Worm (Caenorhabditis elegans): Measurements from ENCODE around the gene F59E12.15.

The F59E12.15 gene

DNA sequence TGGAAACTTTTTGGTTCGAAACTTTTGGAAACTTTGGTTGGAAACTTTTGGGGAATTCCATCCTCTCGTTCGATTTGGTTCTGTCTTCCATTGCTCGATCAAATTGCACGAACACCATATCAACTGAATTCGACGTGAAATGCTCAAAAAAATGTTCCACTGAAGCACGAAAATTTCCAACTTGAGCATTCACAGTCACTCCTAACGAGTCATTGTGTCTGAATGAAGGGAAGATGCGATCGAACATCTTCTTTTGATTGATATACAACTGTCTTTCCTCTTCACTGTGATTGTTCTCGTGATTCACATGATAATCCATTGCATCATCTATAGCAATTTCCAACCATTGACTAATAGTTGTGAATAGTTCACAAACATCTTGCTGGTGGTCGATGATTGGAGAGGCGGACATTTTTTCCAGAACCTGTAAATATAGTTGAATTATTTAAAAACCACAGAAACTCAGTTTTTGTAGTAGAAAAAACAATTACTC is at the start of gene F59E12.15:
Gene F59E12.15 (minus strand): TSS at position 51 of the 493 bp plus-strand sequence.
- TF ChIP-seq ceh-39 (tag; optimal IDR thresholded peaks at IDR 0.05) (no peak), flh-1 (GFP tag; optimal IDR thresholded peaks at IDR 0.05) (no peak)

DNA sequence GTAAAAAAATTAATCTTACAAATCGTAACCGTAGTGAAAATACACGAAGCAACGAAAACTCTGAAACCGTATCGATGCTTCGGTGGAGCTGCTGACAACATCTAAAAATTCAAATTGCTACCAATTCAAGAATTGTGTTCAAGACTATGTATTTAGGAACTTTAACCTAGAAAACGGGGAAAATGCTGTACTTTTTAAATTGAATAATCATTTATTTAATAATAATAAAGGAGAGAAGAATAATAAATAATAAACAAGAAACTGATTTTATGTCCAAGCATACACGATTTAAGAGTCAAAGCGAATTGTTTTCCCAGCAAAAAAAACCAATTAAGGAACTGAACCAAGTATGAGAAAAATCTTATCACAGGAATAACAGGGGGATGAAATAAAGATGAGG is 41.4 kb upstream of the F59E12.15 start, which contains the start of gene C25H3.17:
Gene C25H3.17 (minus strand): TSS at position 101 of the 400 bp plus-strand sequence.
- TF ChIP-seq sem-2 (GFP tag; optimal IDR thresholded peaks at IDR 0.05), result no peak
- no peak for TF ChIP-seq bed-3 (GFP tag; optimal IDR thresholded peaks at IDR 0.05)
- TF ChIP-seq nhr-237 (tag; optimal IDR thresholded peaks at IDR 0.05), result no peak
- no peak for TF ChIP-seq lin-13 (tag; optimal IDR thresholded peaks at IDR 0.05)
- TF ChIP-seq elt-3 (tag; optimal IDR thresholded peaks at IDR 0.05), result no peak

DNA sequence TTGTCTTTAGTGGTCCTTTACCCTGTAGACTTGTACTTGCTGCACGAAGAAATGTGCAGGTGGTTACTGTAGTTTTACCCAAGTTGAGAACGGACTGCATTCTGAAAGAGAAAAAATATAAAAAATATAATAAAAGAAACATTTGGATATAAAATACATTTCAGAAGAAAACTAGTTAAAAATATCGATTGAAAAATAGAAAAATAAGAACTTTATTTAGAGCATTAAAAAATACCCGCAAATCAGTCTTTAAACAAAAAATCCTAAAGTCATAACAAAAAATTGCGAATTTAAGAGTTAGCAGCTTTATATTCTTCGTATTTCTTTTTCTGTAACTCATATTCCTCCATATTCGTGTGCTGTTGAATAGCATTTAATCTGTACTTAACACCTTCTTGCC is 40.7 kb upstream of the F59E12.15 start, which contains the start of gene C25H3.7:
Gene C25H3.7 (minus strand): TSS at position 101 of the 400 bp plus-strand sequence.
- TF ChIP-seq ces-1 (GFP tag; optimal IDR thresholded peaks at IDR 0.05), result no peak
- no peak for TF ChIP-seq ham-2 (GFP tag; optimal IDR thresholded peaks at IDR 0.05)
- TF ChIP-seq snpc-4 (tag; optimal IDR thresholded peaks at IDR 0.05), result no peak
- no peak for TF ChIP-seq elt-3 (tag; optimal IDR thresholded peaks at IDR 0.05)
- no peak for TF ChIP-seq flh-1 (GFP tag; optimal IDR thresholded peaks at IDR 0.05)
- TF ChIP-seq ceh-39 (tag; optimal IDR thresholded peaks at IDR 0.05), result no peak
- no peak for TF ChIP-seq tbx-8 (GFP tag; optimal IDR thresholded peaks at IDR 0.05)
- TF ChIP-seq lin-13 (tag; optimal IDR thresholded peaks at IDR 0.05), result no peak

DNA sequence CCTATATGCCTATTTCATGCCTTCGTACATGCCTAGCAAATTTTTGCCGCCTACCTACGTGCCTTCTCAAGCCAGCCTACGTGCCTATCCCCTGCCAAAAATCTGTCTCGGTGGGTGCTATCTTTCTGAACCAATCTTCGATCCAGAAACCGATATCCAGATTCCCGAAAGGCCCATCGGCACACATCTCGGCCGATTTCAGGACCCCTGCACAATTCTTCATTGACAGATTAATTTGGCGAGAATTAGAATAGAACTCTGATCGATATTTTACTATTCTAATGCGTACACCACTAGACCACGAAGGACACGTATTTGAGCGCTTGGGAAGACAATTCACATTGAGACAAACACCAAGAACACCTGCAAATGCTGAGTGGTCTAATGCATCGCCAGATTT is 39.4 kb upstream of the F59E12.15 start:
- TF ChIP-seq zip-8 (tag; optimal IDR thresholded peaks at IDR 0.05), result no peak
- TF ChIP-seq lsy-2 (tag; optimal IDR thresholded peaks at IDR 0.05), result no peak
- TF ChIP-seq mab-5 (tag; optimal IDR thresholded peaks at IDR 0.05), result no peak
- no peak for TF ChIP-seq cnd-1 (tag; optimal IDR thresholded peaks at IDR 0.05)
- TF ChIP-seq lin-13 (tag; optimal IDR thresholded peaks at IDR 0.05), result no peak
- TF ChIP-seq ceh-39 (tag; optimal IDR thresholded peaks at IDR 0.05), result peak; percentile 70
- peak; percentile 55 for TF ChIP-seq drap-1 (GFP tag; optimal IDR thresholded peaks at IDR 0.05)
- TF ChIP-seq sem-2 (GFP tag; optimal IDR thresholded peaks at IDR 0.05), result peak; percentile 50
- TF ChIP-seq mls-2 (tag; optimal IDR thresholded peaks at IDR 0.05), result no peak
- TF ChIP-seq ces-1 (GFP tag; optimal IDR thresholded peaks at IDR 0.05), result no peak
- TF ChIP-seq nhr-76 (tag; optimal IDR thresholded peaks at IDR 0.05), result no peak
- no peak for TF ChIP-seq mep-1 (tag; optimal IDR thresholded peaks at IDR 0.05)
- no peak for TF ChIP-seq nhr-12 (tag; optimal IDR thresholded peaks at IDR 0.05)
- TF ChIP-seq ham-2 (GFP tag; optimal IDR thresholded peaks at IDR 0.05), result no peak
- TF ChIP-seq bed-3 (GFP tag; optimal IDR thresholded peaks at IDR 0.05), result no peak
- no peak for TF ChIP-seq unc-120 (tag; optimal IDR thresholded peaks at IDR 0.05; ENCODE audit: poor library complexity, severe bottlenecking)
- no peak for TF ChIP-seq tbx-8 (GFP tag; optimal IDR thresholded peaks at IDR 0.05)
- TF ChIP-seq nhr-2 (tag; optimal IDR thresholded peaks at IDR 0.05), result no peak
- TF ChIP-seq elt-1 (tag; optimal IDR thresholded peaks at IDR 0.05; ENCODE audit: borderline replicate concordance, insufficient read depth), result peak; percentile 52
- TF ChIP-seq pha-4 (tag; optimal IDR thresholded peaks at IDR 0.05), result no peak
- TF ChIP-seq nhr-237 (tag; optimal IDR thresholded peaks at IDR 0.05), result no peak
- TF ChIP-seq snpc-4 (tag; optimal IDR thresholded peaks at IDR 0.05), result no peak
- TF ChIP-seq blmp-1 (tag; optimal IDR thresholded peaks at IDR 0.05), result no peak
- no peak for TF ChIP-seq unc-39 (tag; optimal IDR thresholded peaks at IDR 0.05)
- no peak for TF ChIP-seq nhr-28 (tag; optimal IDR thresholded peaks at IDR 0.05)
- TF ChIP-seq ceh-83 (GFP tag; optimal IDR thresholded peaks at IDR 0.05), result no peak
- no peak for TF ChIP-seq ceh-43 (GFP tag; optimal IDR thresholded peaks at IDR 0.05)
- TF ChIP-seq M03D4.4 (tag; optimal IDR thresholded peaks at IDR 0.05), result no peak
- no peak for TF ChIP-seq flh-1 (GFP tag; optimal IDR thresholded peaks at IDR 0.05)
- TF ChIP-seq hlh-1 (tag; optimal IDR thresholded peaks at IDR 0.05), result no peak
- no peak for TF ChIP-seq ztf-11 (tag; optimal IDR thresholded peaks at IDR 0.05)
- TF ChIP-seq lin-32 (GFP tag; optimal IDR thresholded peaks at IDR 0.05), result no peak
- TF ChIP-seq unc-62 (GFP tag; optimal IDR thresholded peaks at IDR 0.05), result no peak
